Worm (Caenorhabditis elegans) whole organism, L4 larva: ENCODE measurements around the gene tsn-1.

Experiments used
- F49E8.2 ChIP-seq: sonication (generic microtip); optimal IDR thresholded peaks from 2 replicates; lab custom pipeline; 2016; ENCODE audit warnings: missing compliant biosample characterization, mild to moderate bottlenecking, missing genetic modification characterization, borderline replicate concordance
- T26A8.4 ChIP-seq: fragments of 200-800 bp; sonication (Bioruptor generic); IDR thresholded peaks from 2 replicates; pipeline ENCODE4 v1.3.6; 2022; ENCODE audit warnings: missing genetic modification characterization, missing compliant biosample characterization
- Y105C5A.15 ChIP-seq: fragments of 200-800 bp; sonication (Bioruptor generic); IDR thresholded peaks from 2 replicates; pipeline ENCODE4 v1.3.6; 2022; ENCODE audit warnings: missing genetic modification characterization, missing compliant biosample characterization
- Y48G9A.11 ChIP-seq: fragments of 200-800 bp; sonication (Bioruptor generic); IDR thresholded peaks from 2 replicates; pipeline ENCODE4 v1.3.6; 2022; ENCODE audit warnings: missing genetic modification reagents, missing genetic modification characterization, missing compliant biosample characterization
- ZK337.2 ChIP-seq: fragments of 200-800 bp; sonication (Bioruptor generic); IDR thresholded peaks from 2 replicates; pipeline ENCODE4 v1.3.6; 2022; ENCODE audit warnings: missing genetic modification reagents, missing genetic modification characterization, missing compliant biosample characterization
- ZK546.5 ChIP-seq, 2 experiments: sonication (generic microtip); optimal IDR thresholded peaks; 2 replicates each; lab custom pipeline; 2017; ENCODE audit warnings: missing biosample characterization in 2 of 2, missing genetic modification characterization in 2 of 2
- aha-1 ChIP-seq: fragments of 150-350 bp; peaks from one replicate; lab custom pipeline; 2014; ENCODE audit warnings: missing biosample characterization, missing genetic modification characterization
- arid-1 ChIP-seq: fragments of 200-800 bp; sonication (Bioruptor generic); conservative IDR thresholded peaks from 2 replicates; pipeline ENCODE4 v1.3.6; 2022; ENCODE audit warnings: missing genetic modification reagents, missing genetic modification characterization, missing compliant biosample characterization
- ceh-28 ChIP-seq: fragments of 150-350 bp; optimal IDR thresholded peaks from 2 replicates; lab custom pipeline; 2014; ENCODE audit warnings: missing biosample characterization, missing genetic modification reagents, missing genetic modification characterization
- ceh-62 ChIP-seq: sonication (generic microtip); optimal IDR thresholded peaks from 2 replicates; lab custom pipeline; 2017; ENCODE audit warnings: missing biosample characterization, missing genetic modification characterization
- daf-16 ChIP-seq, 3 experiments: sonication (generic microtip); optimal IDR thresholded peaks; 2 replicates each; lab custom pipeline; 2016 to 2017; ENCODE audit warnings: missing genetic modification characterization in 3 of 3, missing genetic modification reagents in 3 of 3, mild to moderate bottlenecking in 2 of 3, missing compliant biosample characterization in 2 of 3, missing biosample characterization in 1 of 3, moderate library complexity in 1 of 3
- dpl-1 ChIP-seq: fragments of 150-350 bp; optimal IDR thresholded peaks from 2 replicates; lab custom pipeline; 2014; ENCODE audit warnings: missing biosample characterization, missing genetic modification reagents, missing genetic modification characterization
- dve-1 ChIP-seq: sonication (generic microtip); optimal IDR thresholded peaks from 2 replicates; lab custom pipeline; 2017; ENCODE audit warnings: antibody characterized with exemption, mild to moderate bottlenecking, missing genetic modification characterization, missing compliant biosample characterization; ENCODE audit not compliant: insufficient read depth
- fos-1 ChIP-seq: fragments of 150-350 bp; optimal IDR thresholded peaks from 2 replicates; lab custom pipeline; 2014; ENCODE audit warnings: missing biosample characterization, missing genetic modification characterization
- hlh-11 ChIP-seq: fragments of 200-800 bp; sonication (Bioruptor generic); optimal IDR thresholded peaks from 2 replicates; lab custom pipeline; 2018; ENCODE audit warnings: mild to moderate bottlenecking, missing genetic modification characterization, missing compliant biosample characterization
- hlh-30 ChIP-seq: sonication (generic microtip); optimal IDR thresholded peaks from 2 replicates; lab custom pipeline; 2017; ENCODE audit warnings: antibody characterized with exemption, mild to moderate bottlenecking, missing genetic modification characterization, missing compliant biosample characterization; ENCODE audit not compliant: insufficient read depth
- jun-1 ChIP-seq: fragments of 150-350 bp; optimal IDR thresholded peaks from 2 replicates; lab custom pipeline; 2014; ENCODE audit warnings: missing biosample characterization, missing genetic modification reagents, missing genetic modification characterization
- lim-7 ChIP-seq: fragments of 200-800 bp; sonication (Bioruptor generic); IDR thresholded peaks from 2 replicates; pipeline ENCODE4 v1.3.6; 2022; ENCODE audit warnings: missing genetic modification characterization, missing compliant biosample characterization
- lin-13 ChIP-seq: fragments of 150-350 bp; optimal IDR thresholded peaks from 2 replicates; lab custom pipeline; 2014; ENCODE audit warnings: missing biosample characterization, missing genetic modification reagents, missing genetic modification characterization
- lin-38 ChIP-seq: fragments of 200-800 bp; sonication (Bioruptor generic); IDR thresholded peaks from 2 replicates; pipeline ENCODE4 v1.3.6; 2022; ENCODE audit warnings: missing genetic modification reagents, missing genetic modification characterization, missing compliant biosample characterization
- lsy-2 ChIP-seq, 2 experiments: fragments of 150-350 bp in 1 of 2; sonication (generic microtip) in 1 of 2; optimal IDR thresholded peaks; 2 replicates each; lab custom pipeline; 2014 to 2017; ENCODE audit warnings: missing biosample characterization in 2 of 2, missing genetic modification characterization in 2 of 2
- mep-1 ChIP-seq: fragments of 150-350 bp; sonication (generic microtip); optimal IDR thresholded peaks from 3 replicates; lab custom pipeline; 2014; ENCODE audit warnings: missing biosample characterization, missing genetic modification characterization
- mes-2 ChIP-seq: sonication (generic microtip); optimal IDR thresholded peaks from 2 replicates; lab custom pipeline; 2016; ENCODE audit warnings: missing genotype, mild to moderate bottlenecking, missing genetic modification characterization, missing compliant biosample characterization; ENCODE audit not compliant: poor library complexity, severe bottlenecking
- nhr-11 ChIP-seq: fragments of 150-350 bp; optimal IDR thresholded peaks from 2 replicates; lab custom pipeline; 2014; ENCODE audit warnings: missing biosample characterization, missing genetic modification characterization
- nhr-111 ChIP-seq: fragments of 200-800 bp; sonication (Bioruptor generic); optimal IDR thresholded peaks from 2 replicates; lab custom pipeline; 2018; ENCODE audit warnings: mild to moderate bottlenecking, missing genetic modification characterization, missing compliant biosample characterization
- nhr-237 ChIP-seq: sonication (generic microtip); optimal IDR thresholded peaks from 2 replicates; lab custom pipeline; 2017; ENCODE audit warnings: missing biosample characterization, missing genetic modification characterization
- nhr-25 ChIP-seq: sonication (generic microtip); optimal IDR thresholded peaks from 2 replicates; lab custom pipeline; 2017; ENCODE audit warnings: missing genetic modification characterization, mild to moderate bottlenecking, missing compliant biosample characterization, antibody characterized with exemption, moderate library complexity, borderline replicate concordance; ENCODE audit not compliant: insufficient read depth
- nhr-28 ChIP-seq: fragments of 150-350 bp; optimal IDR thresholded peaks from 2 replicates; lab custom pipeline; 2014; ENCODE audit warnings: missing biosample characterization, missing genetic modification characterization
- nhr-48 ChIP-seq: sonication (generic microtip); optimal IDR thresholded peaks from 2 replicates; lab custom pipeline; 2016; ENCODE audit warnings: mild to moderate bottlenecking, missing genetic modification characterization, missing compliant biosample characterization
- nhr-77 ChIP-seq: fragments of 150-350 bp; optimal IDR thresholded peaks from 2 replicates; lab custom pipeline; 2014; ENCODE audit warnings: missing biosample characterization, missing genetic modification characterization
- pha-4 ChIP-seq, 2 experiments: fragments of 150-350 bp in 1 of 2; fragments of 200-800 bp in 1 of 2; sonication (Bioruptor generic) in 1 of 2; IDR thresholded peaks in 1 of 2; optimal IDR thresholded peaks in 1 of 2; 2 replicates each; pipeline versions ENCODE4 v1.3.6 to Lab custom; 2014 to 2022; ENCODE audit warnings: missing genetic modification characterization in 2 of 2, missing genetic modification reagents in 2 of 2, missing biosample characterization in 1 of 2, missing compliant biosample characterization in 1 of 2
- pqm-1 ChIP-seq: sonication (generic microtip); optimal IDR thresholded peaks from 2 replicates; lab custom pipeline; 2017; ENCODE audit warnings: missing biosample characterization, missing genetic modification characterization
- set-16 ChIP-seq: fragments of 200-800 bp; sonication (Bioruptor generic); IDR thresholded peaks from 2 replicates; pipeline ENCODE4 v1.3.6; 2022; ENCODE audit warnings: missing genetic modification reagents, missing genetic modification characterization, missing compliant biosample characterization
- snpc-1.2 ChIP-seq: fragments of 200-800 bp; sonication (Bioruptor generic); IDR thresholded peaks from 2 replicates; pipeline ENCODE4 v1.3.6; 2022; ENCODE audit warnings: missing genetic modification reagents, missing genetic modification characterization, missing compliant biosample characterization
- tag-97 ChIP-seq: fragments of 200-800 bp; sonication (Bioruptor generic); IDR thresholded peaks from 2 replicates; pipeline ENCODE4 v1.3.6; 2022; ENCODE audit warnings: missing genetic modification characterization, missing compliant biosample characterization
- tra-1 ChIP-seq: fragments of 200-800 bp; sonication (Bioruptor generic); IDR thresholded peaks from 2 replicates; pipeline ENCODE4 v1.3.6; 2022; ENCODE audit warnings: missing genetic modification reagents, missing genetic modification characterization, missing compliant biosample characterization
- unc-130 ChIP-seq: sonication (generic microtip); optimal IDR thresholded peaks from 2 replicates; lab custom pipeline; 2016; ENCODE audit warnings: missing genetic modification reagents, missing genetic modification characterization, missing compliant biosample characterization
- unc-39 ChIP-seq: sonication (generic microtip); optimal IDR thresholded peaks from 2 replicates; lab custom pipeline; 2017; ENCODE audit warnings: missing biosample characterization, missing genetic modification characterization
- unc-62 ChIP-seq, 3 experiments: fragments of 150-350 bp in 1 of 3; sonication (generic microtip); optimal IDR thresholded peaks in 2 of 3; peaks in 1 of 3; 1 replicate in 1 of 3; 2 replicates in 2 of 3; lab custom pipeline; 2014 to 2017; ENCODE audit warnings: missing biosample characterization in 3 of 3, missing genetic modification characterization in 3 of 3, missing genetic modification reagents in 3 of 3, missing genotype in 1 of 3
- ztf-7 ChIP-seq: fragments of 150-350 bp; optimal IDR thresholded peaks from 2 replicates; lab custom pipeline; 2014; ENCODE audit warnings: missing biosample characterization, missing genetic modification characterization

The tsn-1 gene

ce11 chrII:4686941-4687340 is 19.7 kb upstream of the tsn-1 start, which contains the start of gene sre-39:
Gene sre-39 (plus strand): TSS chrII:4687241.
- TF ChIP-seq nhr-237 (tag; lab: Kevin White, UChicago) (no peak), nhr-11 (tag; lab: Kevin White, UChicago) (no peak), hlh-11 (tag; lab: Kevin White, UChicago) (no peak)

- TF ChIP-seq ceh-62 = no peak
- TF ChIP-seq unc-130 = no peak
- TF ChIP-seq mes-2 (tag; lab: Kevin White, UChicago) = no peak
- no peak for TF ChIP-seq lim-7 (GFP tag; lab: Robert Waterston, UW)
- no peak for TF ChIP-seq ceh-28 (tag; lab: Kevin White, UChicago)
- TF ChIP-seq nhr-111 (GFP tag; lab: Kevin White, UChicago) = no peak
- no peak for TF ChIP-seq ZK337.2 (GFP tag; lab: Robert Waterston, UW)
Observed at ce11 chrII:4689477-4689876, 17.1 kb upstream of the tsn-1 start, which contains the start of gene F10G7.12. Gene F10G7.12 (plus strand): TSS chrII:4689777.

- TF ChIP-seq ceh-28 (tag; lab: Kevin White, UChicago) (no peak), hlh-11 (tag; lab: Kevin White, UChicago) (peak; percentile 68), jun-1 (no peak), nhr-77 (no peak), nhr-28 (peak; percentile 31), ceh-62 (no peak), tag-97 (GFP tag; lab: Robert Waterston, UW) (no peak), nhr-48 (tag; lab: Kevin White, UChicago) (peak; percentile 7), pqm-1 (tag; lab: Kevin White, UChicago) (peak; percentile 34)
Observed at ce11 chrII:4693129-4693528, 13.5 kb upstream of the tsn-1 start, which contains the start of gene F10G7.5. Gene F10G7.5 (plus strand): TSS chrII:4693414.

- TF ChIP-seq lin-38 (GFP tag; lab: Robert Waterston, UW) (peak; percentile 56), pha-4 (GFP tag; IDR thresholded peaks at IDR 0.05; lab: Robert Waterston, UW) (no peak), pha-4 (tag; optimal IDR thresholded peaks at IDR 0.05; lab: Kevin White, UChicago) (no peak), F49E8.2 (peak; percentile 47), unc-39 (tag; lab: Kevin White, UChicago) (no peak), ZK337.2 (GFP tag; lab: Robert Waterston, UW) (no peak), T26A8.4 (GFP tag; lab: Robert Waterston, UW) (peak; percentile 40; the same call in 1 of the 2 replicates), daf-16 (GFP tag; optimal IDR thresholded peaks at IDR 0.05; lab: Kevin White, UChicago) (peak in 1 of 2 experiments; percentile 6), daf-16 (tag; optimal IDR thresholded peaks at IDR 0.05; lab: Kevin White, UChicago) (no peak), Y48G9A.11 (no peak), mes-2 (tag; lab: Kevin White, UChicago) (peak; percentile 7), set-16 (no peak), arid-1 (GFP tag; lab: Robert Waterston, UW) (peak; percentile 20; the same call in 1 of the 2 replicates), fos-1 (tag; lab: Kevin White, UChicago) (no peak), Y105C5A.15 (GFP tag; lab: Robert Waterston, UW) (0 out of 2 replicates have a peak, but pooled peaks have one; percentile 62), aha-1 (tag; lab: Kevin White, UChicago) (peak; percentile 60), nhr-11 (tag; lab: Kevin White, UChicago) (no peak)
Observed at ce11 chrII:4696055-4696454, 10.6 kb upstream of the tsn-1 start.

- TF ChIP-seq nhr-25 (tag; lab: Kevin White, UChicago) = peak; percentile 27
- TF ChIP-seq dpl-1 (GFP tag; lab: Kevin White, UChicago) = peak; percentile 92
- TF ChIP-seq tra-1 (GFP tag; lab: Robert Waterston, UW) = no peak
- TF ChIP-seq nhr-28 = peak; percentile 31
- peak in 1 of 2 experiments; percentile 83 for TF ChIP-seq unc-62 (GFP tag; optimal IDR thresholded peaks at IDR 0.05 in 1 of 2; lab: Kevin White, UChicago)
- TF ChIP-seq unc-62 (tag; optimal IDR thresholded peaks at IDR 0.05; lab: Kevin White, UChicago) = no peak
- TF ChIP-seq nhr-11 (tag; lab: Kevin White, UChicago) = peak; percentile 54
- peak; percentile 48 for TF ChIP-seq dve-1
- peak; percentile 71 for TF ChIP-seq lin-38 (GFP tag; lab: Robert Waterston, UW)
- TF ChIP-seq ZK546.5 (tag; optimal IDR thresholded peaks at IDR 0.05; lab: Kevin White, UChicago) = peak in 1 of 2 experiments; percentile 36
- TF ChIP-seq ztf-7 (tag; lab: Kevin White, UChicago) = no peak
- peak; percentile 50 for TF ChIP-seq hlh-11 (tag; lab: Kevin White, UChicago)
- no peak for TF ChIP-seq snpc-1.2 (GFP tag; lab: Robert Waterston, UW)
- TF ChIP-seq lsy-2 (tag; optimal IDR thresholded peaks at IDR 0.05; lab: Kevin White, UChicago) = peak; percentile 94 to 99
- peak; percentile 73 for TF ChIP-seq mes-2 (tag; lab: Kevin White, UChicago)
- peak; percentile 46 for TF ChIP-seq lin-13 (GFP tag; lab: Kevin White, UChicago)
- peak; percentile 63 for TF ChIP-seq hlh-30 (tag; lab: Kevin White, UChicago)
- TF ChIP-seq mep-1 (tag; lab: Kevin White, UChicago) = peak; percentile 67
Observed at ce11 chrII:4698266-4698771, 8.3 kb upstream of the tsn-1 start, which contains the start of the genes rpn-5 and scc-1. Gene rpn-5 (minus strand): TSS chrII:4698427. Gene scc-1 (plus strand): TSS chrII:4698721.
